Fruit fly (Drosophila melanogaster) Kc167 (cell line): Measurements from ENCODE around the gene Chmp1.
A peak's percentile ranks its signal among the peaks of the same experiment; 100 is the strongest.

ENCODE experiments used
- Myc ChIP-seq: fragments of >200 bp; optimal IDR thresholded peaks from 2 replicates; lab custom pipeline; 2017; ENCODE audit warnings: missing external identifiers
- Sin3A ChIP-seq: fragments of >200 bp; optimal IDR thresholded peaks from 2 replicates; lab custom pipeline; 2018; ENCODE audit warnings: missing external identifiers
- h ChIP-seq: fragments of >200 bp; optimal IDR thresholded peaks from 3 replicates; lab custom pipeline; 2018; ENCODE audit warnings: missing external identifiers
- insv ChIP-seq: fragments of >200 bp; optimal IDR thresholded peaks from 3 replicates; lab custom pipeline; 2018; ENCODE audit warnings: missing external identifiers
- psq ChIP-seq: fragments of >200 bp; optimal IDR thresholded peaks from 2 replicates; lab custom pipeline; 2017; ENCODE audit warnings: missing external identifiers
- ttk ChIP-seq: sonication (Bioruptor generic); optimal IDR thresholded peaks from 2 replicates; lab custom pipeline; 2017; ENCODE audit warnings: missing external identifiers

Chmp1 gene

DNA sequence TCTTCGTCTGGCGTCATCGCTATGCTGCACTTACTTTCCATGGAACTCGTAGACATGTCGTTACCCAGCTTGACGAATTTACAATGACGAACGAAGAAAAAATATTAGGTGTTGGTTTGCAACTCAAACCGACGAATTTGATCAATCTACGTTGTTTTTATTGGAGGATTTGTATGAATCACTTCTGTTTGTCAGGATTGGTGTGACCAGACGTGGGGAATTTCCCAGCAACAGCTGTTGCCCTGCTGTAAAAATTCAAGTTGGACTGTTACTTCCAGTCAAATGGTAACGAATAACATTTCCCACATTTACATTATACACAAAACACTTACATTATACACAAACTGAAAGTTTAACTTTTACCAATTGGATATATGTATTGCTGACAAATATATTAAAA lies at the start of gene Chmp1:
Chmp1 (minus strand) TSS at position 216 of the 400 bp plus-strand sequence.
- TF ChIP-seq psq (no peak), Myc (lab: Kevin White, UChicago) (no peak), insv (no peak)

dm6 chr3L:18723172-18723571 lies 39.3 kb upstream of the Chmp1 start, which contains the start of gene CG12477:
CG12477 (minus strand) TSS chr3L:18723272.
- no peak for TF ChIP-seq psq
- TF ChIP-seq h (lab: Kevin White, UChicago), result no peak
- TF ChIP-seq insv, result no peak
- no peak for TF ChIP-seq ttk (lab: Kevin White, UChicago)

dm6 chr3L:18698312-18698711 lies 14.5 kb upstream of the Chmp1 start, which contains the start of gene Dic4:
Dic4 (minus strand) TSS chr3L:18698412.
- no peak for TF ChIP-seq insv
- TF ChIP-seq h (lab: Kevin White, UChicago), result no peak
- no peak for TF ChIP-seq psq
- TF ChIP-seq ttk (lab: Kevin White, UChicago), result no peak
- TF ChIP-seq Sin3A (lab: Kevin White, UChicago), result no peak
- TF ChIP-seq Myc (lab: Kevin White, UChicago), result no peak

DNA sequence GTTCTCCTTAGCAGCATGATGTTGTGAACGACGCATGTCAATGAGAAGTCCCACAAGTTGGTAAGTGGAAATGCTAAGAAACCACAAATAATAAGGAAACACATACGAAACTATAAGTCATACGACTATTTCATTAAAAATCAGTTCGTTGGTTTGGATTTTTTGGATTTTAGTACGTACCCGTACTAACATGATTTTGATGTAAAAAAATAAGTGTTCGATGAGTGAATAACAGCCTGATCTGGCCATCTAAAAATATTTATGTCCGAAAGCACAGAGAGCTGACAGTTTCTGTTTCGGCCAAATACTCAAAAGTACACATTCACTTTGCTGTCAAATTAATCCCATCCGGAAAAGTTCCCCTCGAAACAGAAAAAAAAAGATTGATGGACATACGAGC lies 10.0 kb upstream of the Chmp1 start, which contains the start of gene CG6893:
CG6893 (plus strand) TSS at position 301 of the 400 bp plus-strand sequence.
- no peak for TF ChIP-seq Sin3A (lab: Kevin White, UChicago)
- TF ChIP-seq h (lab: Kevin White, UChicago), result no peak
- no peak for TF ChIP-seq insv
- TF ChIP-seq Myc (lab: Kevin White, UChicago), result no peak
- TF ChIP-seq ttk (lab: Kevin White, UChicago), result no peak
- TF ChIP-seq psq, result no peak

DNA sequence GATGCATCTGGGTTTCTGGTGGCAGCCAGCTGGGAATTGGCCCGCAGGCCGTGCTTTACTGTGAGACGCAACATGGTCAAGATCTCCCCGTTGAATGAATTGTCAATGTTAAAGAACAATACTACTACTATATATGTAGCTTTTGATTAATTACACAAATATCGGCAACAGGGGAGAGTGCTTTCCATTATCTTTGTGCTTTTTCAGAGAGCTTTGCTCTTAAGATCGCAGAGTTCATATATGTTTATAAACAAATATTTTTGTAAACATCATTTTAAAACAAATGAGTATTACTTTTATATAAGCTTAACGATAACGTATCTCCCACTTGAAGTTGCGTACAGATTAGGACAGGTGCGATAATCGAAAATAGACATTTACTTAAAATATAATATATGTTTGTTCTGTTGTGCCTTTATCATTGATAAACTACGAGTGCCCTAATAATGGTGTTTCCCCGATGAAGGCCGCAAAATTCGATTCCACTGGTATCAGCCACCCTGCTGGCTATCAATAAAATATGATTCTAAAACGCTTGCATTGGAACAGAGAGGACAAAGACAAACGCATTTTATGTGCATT lies 2.5 kb upstream of the Chmp1 start, which contains the start of gene Cyp12c1:
Cyp12c1 (minus strand) TSS at position 100 of the 582 bp plus-strand sequence.
- TF ChIP-seq Sin3A (lab: Kevin White, UChicago) (no peak), psq (no peak), ttk (lab: Kevin White, UChicago) (no peak), insv (no peak), Myc (lab: Kevin White, UChicago) (no peak), h (lab: Kevin White, UChicago) (no peak)

DNA sequence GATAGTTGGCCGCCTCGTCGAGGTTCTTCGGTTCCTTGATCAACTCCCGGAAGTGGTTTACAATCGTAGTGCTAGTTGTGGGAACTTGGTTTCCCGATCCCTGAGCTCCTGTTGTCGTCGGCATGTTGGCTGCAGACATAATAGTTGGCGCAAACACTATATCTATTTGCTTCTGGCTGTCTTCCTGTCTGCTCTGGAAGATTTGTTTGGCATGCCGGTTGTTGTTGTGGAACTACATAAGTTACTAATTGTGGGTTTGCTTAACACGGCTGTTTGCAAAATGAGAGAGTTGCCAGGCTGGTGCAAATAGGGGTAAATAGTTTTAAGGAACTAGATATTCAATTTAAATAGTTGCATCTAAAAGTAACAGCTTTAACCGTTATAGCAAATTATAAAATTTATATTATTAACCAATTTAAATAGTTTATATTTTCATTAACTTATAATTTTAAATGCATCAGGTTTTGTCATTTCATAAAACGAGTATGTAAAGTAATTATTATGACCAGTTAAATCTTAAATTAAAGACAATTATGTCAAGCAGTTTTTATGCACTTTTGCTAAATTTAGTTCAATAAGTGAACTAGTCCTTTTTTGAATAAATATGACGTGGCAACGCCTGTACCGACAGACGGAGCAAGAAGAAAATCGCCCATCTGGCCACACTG lies 2.2 kb downstream of the Chmp1 start, which contains the start of the genes Sgf11 and CG32202:
Sgf11 (minus strand) TSS at position 287 of the 668 bp plus-strand sequence.
CG32202 (plus strand) TSS at position 635 of the 668 bp plus-strand sequence.
- TF ChIP-seq insv, result no peak
- no peak for TF ChIP-seq Sin3A (lab: Kevin White, UChicago)
- TF ChIP-seq h (lab: Kevin White, UChicago), result no peak
- no peak for TF ChIP-seq psq
- no peak for TF ChIP-seq ttk (lab: Kevin White, UChicago)
- TF ChIP-seq Myc (lab: Kevin White, UChicago), result no peak

- no peak for TF ChIP-seq Sin3A (lab: Kevin White, UChicago)
- TF ChIP-seq insv, result no peak
- TF ChIP-seq Myc (lab: Kevin White, UChicago), result no peak
- TF ChIP-seq psq, result no peak
- TF ChIP-seq h (lab: Kevin White, UChicago), result no peak
- TF ChIP-seq ttk (lab: Kevin White, UChicago), result no peak
These were observed 8.4 kb downstream of the Chmp1 start, which contains the start of the genes GNBP2 and GNBP1 for dm6 chr3L:18675363-18675866. GNBP2 (minus strand) TSS chr3L:18675413. GNBP1 (plus strand) TSS chr3L:18675800.

DNA sequence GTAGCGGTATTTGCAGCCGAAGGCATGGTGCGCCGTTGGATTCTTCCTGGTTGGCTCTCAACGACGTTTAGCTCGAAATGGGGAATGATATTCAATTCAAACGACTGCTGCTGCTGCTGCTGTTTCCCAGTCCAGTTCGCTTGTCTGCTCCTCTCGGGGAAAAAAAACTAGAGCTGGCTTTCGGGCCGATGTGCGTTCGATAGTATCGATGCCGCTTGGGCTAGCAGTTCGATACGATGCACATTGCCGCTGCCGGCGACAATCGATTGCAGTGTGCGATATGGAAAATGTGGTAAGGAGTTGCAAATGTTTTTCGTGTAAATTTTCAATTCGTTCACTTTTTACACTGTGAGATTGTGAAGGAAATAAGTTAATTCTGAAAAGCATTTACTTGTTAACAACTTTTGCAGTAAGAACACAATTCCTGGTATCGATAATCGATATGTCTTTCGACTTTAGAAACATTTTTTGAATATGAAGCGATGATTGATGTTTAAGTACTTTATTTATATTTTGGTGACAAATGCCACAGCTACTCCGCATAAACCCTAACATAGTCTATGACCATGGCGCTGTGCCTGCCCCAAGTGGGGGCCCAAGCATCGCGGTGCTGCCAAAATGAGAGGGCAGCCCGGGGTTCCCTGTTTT lies 10.8 kb downstream of the Chmp1 start, which contains the start of gene Capr:
Capr (minus strand) TSS at position 339 of the 648 bp plus-strand sequence.
- TF ChIP-seq Sin3A (lab: Kevin White, UChicago), result peak; percentile 83
- TF ChIP-seq ttk (lab: Kevin White, UChicago), result no peak
- TF ChIP-seq insv, result no peak
- TF ChIP-seq Myc (lab: Kevin White, UChicago), result no peak
- no peak for TF ChIP-seq h (lab: Kevin White, UChicago)
- TF ChIP-seq psq, result no peak

DNA sequence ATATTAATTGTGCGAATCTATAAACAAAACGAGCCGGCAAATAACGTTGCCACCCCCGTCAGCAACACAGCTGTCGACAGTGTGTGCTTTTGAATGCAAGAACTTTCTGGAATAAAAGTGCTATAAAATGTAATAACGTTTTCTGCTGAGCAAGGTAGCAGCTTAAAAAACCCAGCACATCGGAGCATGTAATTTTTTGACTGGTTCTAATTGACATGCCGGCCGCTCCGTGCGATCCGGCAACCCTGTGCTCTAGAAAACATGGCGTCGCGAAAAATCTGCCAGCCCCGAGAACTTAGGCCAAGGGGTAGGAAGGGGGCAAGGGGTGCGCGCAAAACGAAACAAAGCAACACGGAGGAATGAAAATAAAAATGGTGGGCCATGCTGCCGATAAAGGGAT lies 11.7 kb downstream of the Chmp1 start:
- no peak for TF ChIP-seq ttk (lab: Kevin White, UChicago)
- no peak for TF ChIP-seq h (lab: Kevin White, UChicago)

DNA sequence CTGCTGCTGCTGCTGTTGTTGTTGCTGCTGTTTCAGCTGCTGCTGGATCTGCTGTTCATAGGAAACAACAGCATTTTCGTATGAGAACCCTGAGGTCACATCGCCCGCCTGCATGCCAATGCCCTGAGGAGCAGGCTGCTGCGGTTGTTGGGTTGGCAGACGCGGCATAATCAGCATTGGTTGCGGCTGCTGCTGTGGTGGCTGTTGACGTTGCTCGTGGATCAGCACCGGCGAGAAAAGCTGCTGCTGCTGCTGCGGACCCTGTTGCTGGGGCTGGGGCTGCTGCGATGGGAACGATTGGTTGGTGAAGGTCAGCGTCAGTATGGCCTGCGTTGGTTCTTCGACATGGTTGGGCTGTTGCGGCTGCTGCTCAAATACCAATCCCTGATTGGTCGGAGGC lies 14.0 kb downstream of the Chmp1 start:
- no peak for TF ChIP-seq h (lab: Kevin White, UChicago)
- no peak for TF ChIP-seq insv
- TF ChIP-seq Sin3A (lab: Kevin White, UChicago), result no peak
- TF ChIP-seq psq, result no peak
- TF ChIP-seq Myc (lab: Kevin White, UChicago), result no peak
- no peak for TF ChIP-seq ttk (lab: Kevin White, UChicago)

DNA sequence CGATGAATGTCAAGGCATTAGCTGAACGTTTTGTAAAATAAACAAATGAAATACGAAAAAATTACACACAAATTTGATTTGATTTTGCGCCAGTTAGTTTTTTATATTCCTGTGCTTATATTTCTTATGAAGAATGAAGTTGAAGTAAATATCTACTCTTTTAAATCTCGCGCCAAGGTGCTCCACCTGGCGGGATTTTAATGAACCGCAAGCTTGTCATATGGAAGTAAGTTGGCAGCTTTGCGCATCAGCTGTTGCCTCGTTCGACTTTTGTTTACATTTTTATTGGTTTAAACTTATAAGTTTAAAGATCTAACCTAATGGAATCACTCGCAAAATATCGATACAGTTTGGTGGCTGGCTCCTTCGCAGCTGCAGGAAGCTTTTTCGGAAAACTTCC lies 16.7 kb downstream of the Chmp1 start, which contains the start of gene CG42495:
CG42495 (plus strand) TSS at position 247 of the 400 bp plus-strand sequence.
- no peak for TF ChIP-seq h (lab: Kevin White, UChicago)
- no peak for TF ChIP-seq ttk (lab: Kevin White, UChicago)
- TF ChIP-seq insv, result no peak
- TF ChIP-seq Sin3A (lab: Kevin White, UChicago), result no peak
- no peak for TF ChIP-seq psq
- no peak for TF ChIP-seq Myc (lab: Kevin White, UChicago)

- TF ChIP-seq Myc (lab: Kevin White, UChicago), result no peak
- TF ChIP-seq Sin3A (lab: Kevin White, UChicago), result no peak
- no peak for TF ChIP-seq h (lab: Kevin White, UChicago)
- TF ChIP-seq ttk (lab: Kevin White, UChicago), result no peak
- no peak for TF ChIP-seq psq
- TF ChIP-seq insv, result no peak
These were observed 18.3 kb downstream of the Chmp1 start for dm6 chr3L:18665594-18665993.
